Fruit fly (Drosophila melanogaster) whole organism, embryonic: Measurements from ENCODE around the gene CG7512.

ENCODE experiments used
- Adf1 ChIP-seq: fragments of 200-800 bp; sonication (Bioruptor generic); IDR thresholded peaks from 2 replicates; pipeline ENCODE4 v1.3.6; 2022; ENCODE audit warnings: missing biosample characterization, missing genetic modification characterization
- Atf-2 ChIP-seq: fragments of 200-800 bp; sonication (Bioruptor generic); optimal IDR thresholded peaks from 2 replicates; lab custom pipeline; 2016; ENCODE audit warnings: missing biosample characterization, missing genetic modification characterization
- Bteb2 ChIP-seq: fragments of 200-800 bp; sonication (Bioruptor generic); optimal IDR thresholded peaks from 2 replicates; lab custom pipeline; 2016; ENCODE audit warnings: missing biosample characterization, missing genetic modification characterization
- CG10543 ChIP-seq: fragments of 200-800 bp; sonication (Bioruptor generic); optimal IDR thresholded peaks from 3 replicates; lab custom pipeline; 2017; ENCODE audit warnings: missing biosample characterization, mild to moderate bottlenecking, missing genetic modification characterization, moderate library complexity
- CG13123 ChIP-seq: fragments of 200-800 bp; sonication (Bioruptor generic); optimal IDR thresholded peaks from 2 replicates; lab custom pipeline; 2016; ENCODE audit warnings: missing biosample characterization, missing genetic modification characterization
- CG16813 ChIP-seq: fragments of 200-800 bp; sonication (Bioruptor generic); IDR thresholded peaks from 3 replicates; pipeline ENCODE4 v1.3.6; 2022; ENCODE audit warnings: missing biosample characterization, missing genetic modification characterization; ENCODE audit not compliant: partially characterized antibody
- CG16815 ChIP-seq: fragments of 200-800 bp; sonication (Bioruptor generic); optimal IDR thresholded peaks from 3 replicates; lab custom pipeline; 2017; ENCODE audit warnings: missing biosample characterization, mild to moderate bottlenecking, missing genetic modification characterization
- CG17359 ChIP-seq: fragments of 200-800 bp; sonication (Bioruptor generic); optimal IDR thresholded peaks from 3 replicates; lab custom pipeline; 2018; ENCODE audit warnings: missing biosample characterization, mild to moderate bottlenecking, missing genetic modification characterization, moderate library complexity
- CG17361 ChIP-seq: fragments of 200-800 bp; sonication (Bioruptor generic); IDR thresholded peaks from 3 replicates; pipeline ENCODE4 v1.3.6; 2022; ENCODE audit warnings: missing biosample characterization, missing genetic modification characterization
- CG18599 ChIP-seq: fragments of 200-800 bp; sonication (Bioruptor generic); optimal IDR thresholded peaks from 3 replicates; lab custom pipeline; 2017; ENCODE audit warnings: missing biosample characterization, missing genetic modification characterization, mild to moderate bottlenecking, moderate library complexity, missing genetic modification reagents
- CG2712 ChIP-seq: fragments of 200-800 bp; optimal IDR thresholded peaks from 3 replicates; lab custom pipeline; 2019; ENCODE audit warnings: missing biosample characterization, mild to moderate bottlenecking, missing genetic modification characterization, moderate library complexity
- CG30020 ChIP-seq: fragments of 200-800 bp; optimal IDR thresholded peaks from 2 replicates; lab custom pipeline; 2019; ENCODE audit warnings: missing biosample characterization, mild to moderate bottlenecking, missing genetic modification characterization, moderate library complexity
- CG34376 ChIP-seq: fragments of 200-800 bp; sonication (Bioruptor generic); optimal IDR thresholded peaks from 2 replicates; lab custom pipeline; 2018; ENCODE audit warnings: missing biosample characterization, mild to moderate bottlenecking, missing genetic modification characterization
- CG3726 ChIP-seq: fragments of 200-800 bp; sonication (Bioruptor generic); IDR thresholded peaks from 3 replicates; pipeline ENCODE4, ENCODE4 v1.3.6; 2022; ENCODE audit warnings: missing biosample characterization, missing genetic modification characterization
- CG3995 ChIP-seq: fragments of 200-800 bp; sonication (Bioruptor generic); optimal IDR thresholded peaks from 3 replicates; lab custom pipeline; 2016; ENCODE audit warnings: missing biosample characterization, missing genetic modification characterization
- CG6272 ChIP-seq: fragments of 200-800 bp; sonication (Bioruptor generic); IDR thresholded peaks from 2 replicates; pipeline ENCODE4 v1.3.6; 2022; ENCODE audit warnings: missing biosample characterization, missing genetic modification characterization
- CG6689 ChIP-seq: fragments of 200-800 bp; sonication (Bioruptor generic); IDR thresholded peaks from 2 replicates; pipeline ENCODE4 v1.3.6; 2022; ENCODE audit warnings: missing biosample characterization, missing genetic modification characterization
- CG7372 ChIP-seq: fragments of 200-800 bp; sonication (Bioruptor generic); IDR thresholded peaks from 2 replicates; pipeline ENCODE4 v1.3.6; 2022; ENCODE audit warnings: missing biosample characterization, missing genetic modification characterization
- CG8089 ChIP-seq: fragments of 200-800 bp; sonication (Bioruptor generic); optimal IDR thresholded peaks from 3 replicates; lab custom pipeline; 2016; ENCODE audit warnings: missing biosample characterization, missing genetic modification characterization
- Camta ChIP-seq: fragments of 200-800 bp; sonication (Bioruptor generic); optimal IDR thresholded peaks from 2 replicates; lab custom pipeline; 2016; ENCODE audit warnings: missing biosample characterization, missing genetic modification characterization
- D19B ChIP-seq: fragments of 200-800 bp; sonication (Bioruptor generic); optimal IDR thresholded peaks from 2 replicates; lab custom pipeline; 2017; ENCODE audit warnings: missing biosample characterization, mild to moderate bottlenecking, missing genetic modification characterization
- Dip3 ChIP-seq: fragments of 200-800 bp; sonication (Bioruptor generic); optimal IDR thresholded peaks from 3 replicates; lab custom pipeline; 2016; ENCODE audit warnings: missing biosample characterization, missing genetic modification characterization
- Doc3 ChIP-seq: fragments of 200-800 bp; sonication (Bioruptor generic); IDR thresholded peaks from 3 replicates; pipeline ENCODE4 v1.3.6; 2022; ENCODE audit warnings: missing biosample characterization, missing genetic modification characterization; ENCODE audit not compliant: partially characterized antibody
- Eip74EF ChIP-seq, 2 experiments: fragments of 200-800 bp in 1 of 2; fragments of >200 bp in 1 of 2; sonication (Bioruptor generic) in 1 of 2; optimal IDR thresholded peaks; 2 replicates each; lab custom pipeline; 2017 to 2019; ENCODE audit warnings: missing biosample characterization in 2 of 2, missing genetic modification characterization in 2 of 2, mild to moderate bottlenecking in 1 of 2, moderate library complexity in 1 of 2
- Fer3 ChIP-seq: fragments of 200-800 bp; sonication (Bioruptor generic); optimal IDR thresholded peaks from 2 replicates; lab custom pipeline; 2018; ENCODE audit warnings: missing biosample characterization, mild to moderate bottlenecking, missing genetic modification characterization, moderate library complexity
- Gsc ChIP-seq: fragments of 200-800 bp; sonication (Bioruptor generic); IDR thresholded peaks from 2 replicates; pipeline ENCODE4 v1.3.6; 2022; ENCODE audit warnings: missing biosample characterization, missing genetic modification characterization
- H2.0 ChIP-seq: fragments of 200-800 bp; sonication (Bioruptor generic); IDR thresholded peaks from 2 replicates; pipeline ENCODE4 v1.3.6; 2022; ENCODE audit warnings: missing biosample characterization, missing genetic modification characterization
- MBD-R2 ChIP-seq: fragments of 200-800 bp; sonication (Bioruptor generic); IDR thresholded peaks from 2 replicates; pipeline ENCODE4 v1.3.6; 2022; ENCODE audit warnings: missing biosample characterization, missing genetic modification characterization
- MESR4 ChIP-seq: fragments of 200-800 bp; sonication (Bioruptor generic); optimal IDR thresholded peaks from 2 replicates; lab custom pipeline; 2018; ENCODE audit warnings: missing biosample characterization, mild to moderate bottlenecking, missing genetic modification characterization, moderate library complexity
- Myb ChIP-seq: fragments of 200-800 bp; sonication (Bioruptor generic); optimal IDR thresholded peaks from 2 replicates; lab custom pipeline; 2016; ENCODE audit warnings: missing biosample characterization, missing genetic modification characterization
- NC2α ChIP-seq: fragments of 200-800 bp; sonication (Bioruptor generic); optimal IDR thresholded peaks from 2 replicates; lab custom pipeline; 2016; ENCODE audit warnings: missing biosample characterization, missing genetic modification characterization
- Sin3A ChIP-seq: fragments of >200 bp; optimal IDR thresholded peaks from 2 replicates; lab custom pipeline; 2018
- Xbp1 ChIP-seq: fragments of 200-800 bp; sonication (Bioruptor generic); optimal IDR thresholded peaks from 3 replicates; lab custom pipeline; 2016; ENCODE audit warnings: missing biosample characterization, mild to moderate bottlenecking, missing genetic modification characterization
- abd-A ChIP-seq: fragments of 200-800 bp; sonication (Bioruptor generic); optimal IDR thresholded peaks from 3 replicates; lab custom pipeline; 2019; ENCODE audit warnings: missing biosample characterization, mild to moderate bottlenecking, missing genetic modification characterization, moderate library complexity
- amos ChIP-seq: fragments of 200-800 bp; sonication (Bioruptor generic); IDR thresholded peaks from 2 replicates; pipeline ENCODE4 v1.3.6; 2022; ENCODE audit warnings: missing biosample characterization, missing genetic modification characterization; ENCODE audit not compliant: partially characterized antibody
- crol ChIP-seq: fragments of 200-800 bp; sonication (Bioruptor generic); IDR thresholded peaks from 2 replicates; pipeline ENCODE4 v1.3.6; 2022; ENCODE audit warnings: missing biosample characterization, missing genetic modification characterization
- crp ChIP-seq, 2 experiments: fragments of 200-800 bp; sonication (Bioruptor generic); optimal IDR thresholded peaks; 2 replicates in 1 of 2; 3 replicates in 1 of 2; lab custom pipeline; 2017; ENCODE audit warnings: missing biosample characterization in 2 of 2, missing genetic modification characterization in 2 of 2, mild to moderate bottlenecking in 1 of 2, moderate library complexity in 1 of 2
- disco-r ChIP-seq: fragments of 200-800 bp; sonication (Bioruptor generic); optimal IDR thresholded peaks from 2 replicates; lab custom pipeline; 2016; ENCODE audit warnings: missing biosample characterization, missing genetic modification characterization
- ftz-f1 ChIP-seq: fragments of 200-800 bp; sonication (Bioruptor generic); optimal IDR thresholded peaks from 2 replicates; lab custom pipeline; 2016; ENCODE audit warnings: missing biosample characterization, missing genetic modification characterization
- fu2 ChIP-seq: fragments of 200-800 bp; sonication (Bioruptor generic); optimal IDR thresholded peaks from 2 replicates; lab custom pipeline; 2016; ENCODE audit warnings: missing biosample characterization, missing genetic modification characterization
- gro ChIP-seq: fragments of 200-800 bp; sonication (Bioruptor generic); optimal IDR thresholded peaks from 2 replicates; lab custom pipeline; 2016; ENCODE audit warnings: missing biosample characterization, missing genetic modification characterization
- ind ChIP-seq: fragments of 200-800 bp; sonication (Bioruptor generic); optimal IDR thresholded peaks from 3 replicates; lab custom pipeline; 2016; ENCODE audit warnings: missing biosample characterization, missing genetic modification characterization
- kay ChIP-seq: fragments of 200-800 bp; sonication (Bioruptor generic); optimal IDR thresholded peaks from 2 replicates; lab custom pipeline; 2016; ENCODE audit warnings: missing biosample characterization, missing genetic modification characterization
- lov ChIP-seq, 2 experiments: fragments of 200-800 bp in 1 of 2; fragments of >200 bp in 1 of 2; sonication (Bioruptor generic) in 1 of 2; IDR thresholded peaks in 1 of 2; optimal IDR thresholded peaks in 1 of 2; 2 replicates in 1 of 2; 3 replicates in 1 of 2; pipeline versions ENCODE4 v1.3.6 to Lab custom; 2017 to 2022; ENCODE audit warnings: missing biosample characterization in 1 of 2, missing genetic modification characterization in 1 of 2
- odd ChIP-seq: fragments of 200-800 bp; sonication (Bioruptor generic); optimal IDR thresholded peaks from 2 replicates; lab custom pipeline; 2017; ENCODE audit warnings: missing biosample characterization, mild to moderate bottlenecking, missing genetic modification characterization
- phol ChIP-seq: fragments of 200-800 bp; sonication (Bioruptor generic); optimal IDR thresholded peaks from 3 replicates; lab custom pipeline; 2018; ENCODE audit warnings: missing biosample characterization, mild to moderate bottlenecking, missing genetic modification characterization, moderate library complexity
- pros ChIP-seq: fragments of 200-800 bp; sonication (Bioruptor generic); optimal IDR thresholded peaks from 3 replicates; lab custom pipeline; 2019; ENCODE audit warnings: missing biosample characterization, mild to moderate bottlenecking, missing genetic modification characterization, moderate library complexity
- scrt ChIP-seq: fragments of 200-800 bp; sonication (Bioruptor generic); optimal IDR thresholded peaks from 2 replicates; lab custom pipeline; 2018; ENCODE audit warnings: missing biosample characterization, mild to moderate bottlenecking, missing genetic modification characterization, moderate library complexity
- sim ChIP-seq: fragments of 200-800 bp; sonication (Bioruptor generic); IDR thresholded peaks from 2 replicates; pipeline ENCODE4 v1.3.6; 2022; ENCODE audit warnings: missing biosample characterization, missing genetic modification characterization

The CG7512 gene

DNA sequence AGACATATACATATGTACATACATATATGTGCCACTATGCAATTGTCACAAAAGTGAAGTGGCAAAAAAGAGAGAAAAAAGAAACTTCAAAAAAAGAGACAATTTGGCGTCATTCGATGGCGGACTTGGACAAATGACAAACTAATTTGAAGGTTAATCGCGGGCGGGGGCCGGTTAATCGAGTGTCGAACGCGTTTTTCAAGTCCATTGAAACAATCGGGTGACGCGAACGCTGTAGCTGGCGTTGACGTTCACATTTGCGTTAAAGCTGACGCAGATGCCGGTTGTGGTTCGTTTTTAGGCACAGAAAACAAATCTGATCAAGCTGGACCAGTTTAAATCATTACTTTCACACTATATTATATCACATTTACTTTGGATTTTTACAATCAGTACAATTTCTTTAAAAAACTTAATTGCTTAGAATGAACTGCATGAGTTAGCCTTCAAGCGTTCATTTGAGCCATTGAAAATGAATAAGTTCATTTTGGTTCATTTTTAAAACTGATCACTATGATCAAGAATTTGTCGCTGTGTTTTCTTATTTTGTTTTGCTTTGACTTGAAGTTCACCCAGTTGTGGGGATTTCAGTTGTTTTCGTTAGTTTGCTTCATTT, 20.3 kb downstream of the CG7512 start (continued):
- TF ChIP-seq NC2α (GFP tag; lab: Kevin White, UChicago), result peak; percentile 11
- no peak for TF ChIP-seq CG6272 (GFP tag; lab: Robert Waterston, UW)
- peak; percentile 43 for TF ChIP-seq CG17359 (tag; lab: Kevin White, UChicago)
- no peak; the same call in 1 of the 2 replicates for TF ChIP-seq MBD-R2 (GFP tag; lab: Robert Waterston, UW)
- peak in 1 of 2 experiments; percentile 32 for TF ChIP-seq Eip74EF (GFP tag; optimal IDR thresholded peaks at IDR 0.05; lab: Kevin White, UChicago)
- TF ChIP-seq CG10543 (GFP tag; lab: Kevin White, UChicago), result peak; percentile 72
- no peak for TF ChIP-seq CG8089
- peak; percentile 0 for TF ChIP-seq CG3995
- TF ChIP-seq pros (GFP tag; lab: Kevin White, UChicago), result no peak
- peak; percentile 16 for TF ChIP-seq abd-A (tag; lab: Kevin White, UChicago)
- TF ChIP-seq gro (GFP tag; lab: Kevin White, UChicago), result peak; percentile 10
- no peak for TF ChIP-seq CG16815 (GFP tag; lab: Kevin White, UChicago)
- TF ChIP-seq lov (optimal IDR thresholded peaks at IDR 0.05; lab: Kevin White, UChicago), result no peak
- TF ChIP-seq lov (GFP tag; IDR thresholded peaks at IDR 0.05; lab: Robert Waterston, UW), result no peak
- TF ChIP-seq Atf-2, result peak; percentile 13
- TF ChIP-seq Fer3 (tag; lab: Kevin White, UChicago), result peak; percentile 41
- TF ChIP-seq odd, result peak; percentile 44
- TF ChIP-seq sim (GFP tag; lab: Robert Waterston, UW), result no peak
- no peak for TF ChIP-seq amos (GFP tag; lab: Robert Waterston, UW)
- no peak for TF ChIP-seq CG13123 (GFP tag; lab: Kevin White, UChicago)
- no peak for TF ChIP-seq Dip3
- no peak for TF ChIP-seq crol (GFP tag; lab: Robert Waterston, UW)
- peak; percentile 23 for TF ChIP-seq Camta (GFP tag; lab: Kevin White, UChicago)
- no peak for TF ChIP-seq Adf1 (GFP tag; lab: Robert Waterston, UW)
- peak; percentile 55 for TF ChIP-seq ftz-f1 (GFP tag; lab: Kevin White, UChicago)
- peak; percentile 68 for TF ChIP-seq CG17361 (GFP tag; lab: Robert Waterston, UW)
- peak; percentile 59 for TF ChIP-seq D19B (GFP tag; lab: Kevin White, UChicago)
- peak; percentile 15 for TF ChIP-seq fu2 (GFP tag; lab: Kevin White, UChicago)
- TF ChIP-seq CG30020 (tag; lab: Kevin White, UChicago), result no peak
- TF ChIP-seq Xbp1, result peak; percentile 5
- TF ChIP-seq CG6689 (GFP tag; lab: Robert Waterston, UW), result 0 out of 2 replicates have a peak, but pooled peaks have one; percentile 23
- TF ChIP-seq Myb, result peak; percentile 30
- TF ChIP-seq kay (GFP tag; lab: Kevin White, UChicago), result peak; percentile 48
- peak; percentile 69 for TF ChIP-seq CG18599 (GFP tag; lab: Kevin White, UChicago)
- TF ChIP-seq H2.0, result peak; percentile 28; the same call in 1 of the 2 replicates
- TF ChIP-seq CG16813 (GFP tag; lab: Robert Waterston, UW), result no peak
- peak; percentile 19 for TF ChIP-seq phol (tag; lab: Kevin White, UChicago)
- peak; percentile 78 for TF ChIP-seq CG34376
- TF ChIP-seq CG7372, result peak; percentile 26; the same call in 1 of the 2 replicates
- TF ChIP-seq Sin3A (lab: Kevin White, UChicago), result no peak
- no peak for TF ChIP-seq MESR4 (GFP tag; lab: Kevin White, UChicago)
- peak; percentile 29 for TF ChIP-seq scrt (GFP tag; lab: Kevin White, UChicago)
- TF ChIP-seq CG2712 (tag; lab: Kevin White, UChicago), result peak; percentile 17
- no peak for TF ChIP-seq CG3726 (GFP tag; lab: Robert Waterston, UW)
- TF ChIP-seq Gsc, result no peak
- TF ChIP-seq ind, result peak; percentile 43
- TF ChIP-seq disco-r (GFP tag; lab: Kevin White, UChicago), result no peak
- no peak for TF ChIP-seq crp (GFP tag; optimal IDR thresholded peaks at IDR 0.05; lab: Kevin White, UChicago)
- TF ChIP-seq Bteb2, result peak; percentile 24
- TF ChIP-seq Doc3 (GFP tag; lab: Robert Waterston, UW), result no peak
